Fruit fly (Drosophila melanogaster) whole organism, embryonic: ENCODE results near the gene CG43175.

Source experiments
- Aef1 ChIP-seq: fragments of 200-800 bp; sonication (Bioruptor generic); IDR thresholded peaks from 3 replicates; pipeline ENCODE4 v1.3.6; 2022; ENCODE audit warnings: missing biosample characterization, missing genetic modification characterization
- Atf-2 ChIP-seq: fragments of 200-800 bp; sonication (Bioruptor generic); optimal IDR thresholded peaks from 2 replicates; lab custom pipeline; 2016; ENCODE audit warnings: missing biosample characterization, missing genetic modification characterization
- CG10543 ChIP-seq: fragments of 200-800 bp; sonication (Bioruptor generic); optimal IDR thresholded peaks from 3 replicates; lab custom pipeline; 2017; ENCODE audit warnings: missing biosample characterization, mild to moderate bottlenecking, missing genetic modification characterization, moderate library complexity
- CG10565 ChIP-seq: fragments of 200-800 bp; sonication (Bioruptor generic); optimal IDR thresholded peaks from 3 replicates; lab custom pipeline; 2016; ENCODE audit warnings: missing biosample characterization, mild to moderate bottlenecking, missing genetic modification characterization
- CG12104 ChIP-seq: fragments of 200-800 bp; sonication (Bioruptor generic); optimal IDR thresholded peaks from 3 replicates; lab custom pipeline; 2016; ENCODE audit warnings: missing biosample characterization, missing genetic modification characterization
- CG12155 ChIP-seq: fragments of 200-800 bp; sonication (Bioruptor generic); optimal IDR thresholded peaks from 3 replicates; lab custom pipeline; 2016; ENCODE audit warnings: missing biosample characterization, missing genetic modification characterization
- CG13624 ChIP-seq: fragments of 200-800 bp; sonication (Bioruptor generic); optimal IDR thresholded peaks from 2 replicates; lab custom pipeline; 2016; ENCODE audit warnings: missing biosample characterization, missing genetic modification characterization
- CG13775 ChIP-seq: fragments of 200-800 bp; sonication (Bioruptor generic); optimal IDR thresholded peaks from 3 replicates; lab custom pipeline; 2017; ENCODE audit warnings: missing biosample characterization, mild to moderate bottlenecking, missing genetic modification characterization
- CG16813 ChIP-seq: fragments of 200-800 bp; sonication (Bioruptor generic); IDR thresholded peaks from 3 replicates; pipeline ENCODE4 v1.3.6; 2022; ENCODE audit warnings: missing biosample characterization, missing genetic modification characterization; ENCODE audit not compliant: partially characterized antibody
- CG16815 ChIP-seq: fragments of 200-800 bp; sonication (Bioruptor generic); optimal IDR thresholded peaks from 3 replicates; lab custom pipeline; 2017; ENCODE audit warnings: missing biosample characterization, mild to moderate bottlenecking, missing genetic modification characterization
- CG17359 ChIP-seq: fragments of 200-800 bp; sonication (Bioruptor generic); optimal IDR thresholded peaks from 3 replicates; lab custom pipeline; 2018; ENCODE audit warnings: missing biosample characterization, mild to moderate bottlenecking, missing genetic modification characterization, moderate library complexity
- CG17802 ChIP-seq: fragments of 200-800 bp; sonication (Bioruptor generic); optimal IDR thresholded peaks from 2 replicates; lab custom pipeline; 2018; ENCODE audit warnings: missing biosample characterization, mild to moderate bottlenecking, missing genetic modification characterization, moderate library complexity
- CG2875 ChIP-seq: fragments of 200-800 bp; sonication (Bioruptor generic); optimal IDR thresholded peaks from 2 replicates; lab custom pipeline; 2017; ENCODE audit warnings: missing biosample characterization, mild to moderate bottlenecking, missing genetic modification characterization, missing genetic modification reagents
- CG31224 ChIP-seq: fragments of 200-800 bp; sonication (Bioruptor generic); IDR thresholded peaks from 2 replicates; pipeline ENCODE4 v1.3.6; 2022; ENCODE audit warnings: missing biosample characterization, missing genetic modification characterization
- CG6254 ChIP-seq: fragments of 200-800 bp; sonication (Bioruptor generic); optimal IDR thresholded peaks from 3 replicates; lab custom pipeline; 2017; ENCODE audit warnings: mild to moderate bottlenecking, missing biosample characterization, missing genetic modification reagents, missing genetic modification characterization
- CG6654 ChIP-seq: fragments of 200-800 bp; sonication (Bioruptor generic); optimal IDR thresholded peaks from 2 replicates; lab custom pipeline; 2017; ENCODE audit warnings: missing biosample characterization, mild to moderate bottlenecking, missing genetic modification characterization
- CG6791 ChIP-seq: fragments of 200-800 bp; sonication (Bioruptor generic); IDR thresholded peaks from 3 replicates; pipeline ENCODE4 v1.3.6; 2022; ENCODE audit warnings: missing biosample characterization, missing genetic modification characterization; ENCODE audit not compliant: partially characterized antibody
- CG7786 ChIP-seq: fragments of 200-800 bp; sonication (Bioruptor generic); optimal IDR thresholded peaks from 2 replicates; lab custom pipeline; 2016; ENCODE audit warnings: missing biosample characterization, missing genetic modification characterization
- CG8359 ChIP-seq: fragments of 200-800 bp; sonication (Bioruptor generic); optimal IDR thresholded peaks from 2 replicates; lab custom pipeline; 2017; ENCODE audit warnings: missing biosample characterization, mild to moderate bottlenecking, missing genetic modification characterization, borderline replicate concordance
- CG9609 ChIP-seq: fragments of 200-800 bp; sonication (Bioruptor generic); optimal IDR thresholded peaks from 3 replicates; lab custom pipeline; 2016; ENCODE audit warnings: missing biosample characterization, missing genetic modification characterization
- Chrac-16 ChIP-seq: fragments of 200-800 bp; sonication (Bioruptor generic); optimal IDR thresholded peaks from 3 replicates; lab custom pipeline; 2016; ENCODE audit warnings: missing biosample characterization, missing genetic modification characterization
- Dad ChIP-seq: fragments of 200-800 bp; sonication (Bioruptor generic); optimal IDR thresholded peaks from 3 replicates; lab custom pipeline; 2016; ENCODE audit warnings: missing biosample characterization, missing genetic modification characterization
- Deaf1 ChIP-seq: fragments of 200-800 bp; optimal IDR thresholded peaks from 3 replicates; lab custom pipeline; 2019; ENCODE audit warnings: missing biosample characterization, mild to moderate bottlenecking, missing genetic modification characterization, moderate library complexity
- Dll ChIP-seq: fragments of 200-800 bp; sonication (Bioruptor generic); IDR thresholded peaks from 4 replicates; pipeline ENCODE4 v1.3.6; 2022; ENCODE audit warnings: missing biosample characterization, missing genetic modification characterization; ENCODE audit not compliant: partially characterized antibody
- E2f1 ChIP-seq: fragments of 200-800 bp; sonication (Bioruptor generic); IDR thresholded peaks from 2 replicates; pipeline ENCODE4 v1.3.6; 2022; ENCODE audit warnings: missing biosample characterization, missing genetic modification characterization
- E2f2 ChIP-seq: fragments of 200-800 bp; sonication (Bioruptor generic); IDR thresholded peaks from 2 replicates; pipeline ENCODE4 v1.3.6; 2022; ENCODE audit warnings: missing biosample characterization, missing genetic modification characterization
- Fer1 ChIP-seq: fragments of 200-800 bp; sonication (Bioruptor generic); optimal IDR thresholded peaks from 2 replicates; lab custom pipeline; 2017; ENCODE audit warnings: missing biosample characterization, mild to moderate bottlenecking, missing genetic modification characterization
- Fer2 ChIP-seq: fragments of 200-800 bp; sonication (Bioruptor generic); optimal IDR thresholded peaks from 2 replicates; lab custom pipeline; 2018; ENCODE audit warnings: missing biosample characterization, mild to moderate bottlenecking, missing genetic modification characterization, moderate library complexity
- H15 ChIP-seq: fragments of 200-800 bp; sonication (Bioruptor generic); IDR thresholded peaks from 3 replicates; pipeline ENCODE4 v1.3.6; 2022; ENCODE audit warnings: missing biosample characterization, missing genetic modification characterization
- Max ChIP-seq: fragments of 200-800 bp; sonication (Bioruptor generic); optimal IDR thresholded peaks from 2 replicates; lab custom pipeline; 2016; ENCODE audit warnings: missing biosample characterization, mild to moderate bottlenecking, missing genetic modification characterization
- NfI ChIP-seq: fragments of 200-800 bp; sonication (Bioruptor generic); optimal IDR thresholded peaks from 3 replicates; lab custom pipeline; 2018; ENCODE audit warnings: missing biosample characterization, mild to moderate bottlenecking, missing genetic modification characterization, moderate library complexity
- Ravus ChIP-seq: fragments of 200-800 bp; sonication (Bioruptor generic); IDR thresholded peaks from 2 replicates; pipeline ENCODE4 v1.3.6; 2022; ENCODE audit warnings: missing biosample characterization, missing genetic modification characterization
- Tbp ChIP-seq: fragments of >200 bp; optimal IDR thresholded peaks from 2 replicates; lab custom pipeline; 2018; ENCODE audit warnings: missing biosample characterization, missing genetic modification characterization
- abd-A ChIP-seq: fragments of 200-800 bp; sonication (Bioruptor generic); optimal IDR thresholded peaks from 3 replicates; lab custom pipeline; 2019; ENCODE audit warnings: missing biosample characterization, mild to moderate bottlenecking, missing genetic modification characterization, moderate library complexity
- al ChIP-seq: fragments of 200-800 bp; sonication (Bioruptor generic); IDR thresholded peaks from 2 replicates; pipeline ENCODE4 v1.3.6; 2022; ENCODE audit warnings: missing biosample characterization, missing genetic modification characterization
- amos ChIP-seq: fragments of 200-800 bp; sonication (Bioruptor generic); IDR thresholded peaks from 2 replicates; pipeline ENCODE4 v1.3.6; 2022; ENCODE audit warnings: missing biosample characterization, missing genetic modification characterization; ENCODE audit not compliant: partially characterized antibody
- az2 ChIP-seq: fragments of 200-800 bp; sonication (Bioruptor generic); optimal IDR thresholded peaks from 3 replicates; lab custom pipeline; 2016; ENCODE audit warnings: missing biosample characterization, missing genetic modification characterization
- br ChIP-seq: fragments of >200 bp; optimal IDR thresholded peaks from 2 replicates; lab custom pipeline; 2017
- cad ChIP-seq: fragments of >200 bp; optimal IDR thresholded peaks from 2 replicates; lab custom pipeline; 2017; ENCODE audit warnings: missing biosample characterization, missing genetic modification characterization
- caup ChIP-seq: fragments of 200-800 bp; sonication (Bioruptor generic); optimal IDR thresholded peaks from 3 replicates; lab custom pipeline; 2017; ENCODE audit warnings: missing biosample characterization, mild to moderate bottlenecking, missing genetic modification characterization, moderate library complexity; ENCODE audit not compliant: severe bottlenecking
- chif ChIP-seq, 2 experiments: fragments of 200-800 bp; sonication (Bioruptor generic); optimal IDR thresholded peaks; 3 replicates each; lab custom pipeline; 2016; ENCODE audit warnings: missing biosample characterization in 2 of 2, missing genetic modification characterization in 2 of 2
- ems ChIP-seq: fragments of 200-800 bp; sonication (Bioruptor generic); optimal IDR thresholded peaks from 3 replicates; lab custom pipeline; 2016; ENCODE audit warnings: missing biosample characterization, missing genetic modification characterization
- exex ChIP-seq: fragments of 200-800 bp; sonication (Bioruptor generic); optimal IDR thresholded peaks from 4 replicates; lab custom pipeline; 2018; ENCODE audit warnings: missing biosample characterization, mild to moderate bottlenecking, missing genetic modification characterization, moderate library complexity
- gro ChIP-seq: fragments of 200-800 bp; sonication (Bioruptor generic); optimal IDR thresholded peaks from 2 replicates; lab custom pipeline; 2016; ENCODE audit warnings: missing biosample characterization, missing genetic modification characterization
- her ChIP-seq: fragments of 200-800 bp; sonication (Bioruptor generic); optimal IDR thresholded peaks from 2 replicates; lab custom pipeline; 2016; ENCODE audit warnings: missing biosample characterization, missing genetic modification characterization
- klu ChIP-seq: fragments of 200-800 bp; sonication (Bioruptor generic); IDR thresholded peaks from 2 replicates; pipeline ENCODE4 v1.3.6; 2022; ENCODE audit warnings: missing biosample characterization, missing genetic modification characterization
- lmd ChIP-seq: fragments of 200-800 bp; sonication (Bioruptor generic); IDR thresholded peaks from 2 replicates; pipeline ENCODE4 v1.3.6; 2022; ENCODE audit warnings: missing biosample characterization, missing genetic modification characterization
- luna ChIP-seq: fragments of 200-800 bp; sonication (Bioruptor generic); optimal IDR thresholded peaks from 2 replicates; lab custom pipeline; 2016; ENCODE audit warnings: missing biosample characterization, missing genetic modification characterization
- otp ChIP-seq: fragments of 200-800 bp; sonication (Bioruptor generic); IDR thresholded peaks from 3 replicates; pipeline ENCODE4, ENCODE4 v1.3.6; 2022; ENCODE audit warnings: missing biosample characterization, missing genetic modification characterization
- repo ChIP-seq: fragments of 200-800 bp; sonication (Bioruptor generic); optimal IDR thresholded peaks from 2 replicates; lab custom pipeline; 2016; ENCODE audit warnings: missing biosample characterization, missing genetic modification characterization
- slou ChIP-seq: fragments of 200-800 bp; sonication (Bioruptor generic); optimal IDR thresholded peaks from 3 replicates; lab custom pipeline; 2016; ENCODE audit warnings: missing biosample characterization, missing genetic modification characterization
- z ChIP-seq: fragments of 200-800 bp; sonication (Bioruptor generic); IDR thresholded peaks from 3 replicates; pipeline ENCODE4 v1.3.6; 2022; ENCODE audit warnings: missing biosample characterization, missing genetic modification characterization

Gene CG43175

dm6 chr3R:17619726-17620282 is 10.7 kb upstream of the CG43175 start (continued):
- TF ChIP-seq Atf-2 (GFP tag; lab: Kevin White, UChicago) (no peak), CG16813 (peak; percentile 94), chif (GFP tag; optimal IDR thresholded peaks at IDR 0.05; lab: Kevin White, UChicago) (no peak), CG16815 (GFP tag; lab: Kevin White, UChicago) (no peak), CG17802 (no peak), her (no peak), br (lab: Kevin White, UChicago) (no peak), ems (GFP tag; lab: Kevin White, UChicago) (no peak), otp (no peak), az2 (no peak), Fer2 (tag; lab: Kevin White, UChicago) (no peak), al (GFP tag; lab: Robert Waterston, UW) (no peak), E2f2 (GFP tag; lab: Robert Waterston, UW) (no peak), cad (GFP tag; lab: Kevin White, UChicago) (no peak), klu (GFP tag; lab: Robert Waterston, UW) (no peak), Ravus (GFP tag; lab: Robert Waterston, UW) (no peak), luna (GFP tag; lab: Kevin White, UChicago) (no peak), Aef1 (GFP tag; lab: Robert Waterston, UW) (no peak), Fer1 (GFP tag; lab: Kevin White, UChicago) (peak; percentile 61), CG9609 (GFP tag; lab: Kevin White, UChicago) (no peak), CG2875 (GFP tag; lab: Kevin White, UChicago) (no peak), CG7786 (GFP tag; lab: Kevin White, UChicago) (no peak), CG12155 (GFP tag; lab: Kevin White, UChicago) (no peak), Tbp (GFP tag; lab: Kevin White, UChicago) (no peak), lmd (GFP tag; lab: Robert Waterston, UW) (no peak), CG12104 (GFP tag; lab: Kevin White, UChicago) (no peak), slou (no peak), Dll (GFP tag; lab: Robert Waterston, UW) (peak; percentile 72; the same call in 3 of the 4 replicates), z (GFP tag; lab: Robert Waterston, UW) (no peak), Dad (GFP tag; lab: Kevin White, UChicago) (no peak), gro (GFP tag; lab: Kevin White, UChicago) (no peak), repo (GFP tag; lab: Kevin White, UChicago) (no peak), caup (no peak), CG10565 (GFP tag; lab: Kevin White, UChicago) (no peak), CG8359 (GFP tag; lab: Kevin White, UChicago) (no peak), CG6791 (peak; percentile 60), Chrac-16 (GFP tag; lab: Kevin White, UChicago) (no peak), E2f1 (GFP tag; lab: Robert Waterston, UW) (no peak), exex (tag; lab: Kevin White, UChicago) (peak; percentile 45), CG13775 (GFP tag; lab: Kevin White, UChicago) (no peak), CG13624 (no peak), CG6254 (GFP tag; lab: Kevin White, UChicago) (no peak), CG10543 (GFP tag; lab: Kevin White, UChicago) (no peak), CG31224 (GFP tag; lab: Robert Waterston, UW) (no peak), NfI (GFP tag; lab: Kevin White, UChicago) (no peak), CG6654 (GFP tag; lab: Kevin White, UChicago) (no peak), Deaf1 (tag; lab: Kevin White, UChicago) (no peak), abd-A (tag; lab: Kevin White, UChicago) (no peak), amos (GFP tag; lab: Robert Waterston, UW) (peak; percentile 84), H15 (no peak), CG17359 (no peak), Max (GFP tag; lab: Kevin White, UChicago) (no peak)
